Worm (Caenorhabditis elegans) whole organism, mixed stage, embryonic: ENCODE measurements around the gene srg-17.

ENCODE experiments used
- ceh-83 ChIP-seq: fragments of 200-800 bp; sonication (Bioruptor generic); optimal IDR thresholded peaks from 2 replicates; lab custom pipeline; 2018; ENCODE audit warnings: mild to moderate bottlenecking, missing genetic modification characterization, missing compliant biosample characterization
- snpc-4 ChIP-seq: fragments of 150-350 bp; optimal IDR thresholded peaks from 2 replicates; lab custom pipeline; 2014; ENCODE audit warnings: missing biosample characterization, missing genetic modification characterization
- sptf-1 ChIP-seq: sonication (generic microtip); optimal IDR thresholded peaks from 2 replicates; lab custom pipeline; 2017; ENCODE audit warnings: mild to moderate bottlenecking, missing genetic modification characterization, moderate library complexity, missing compliant biosample characterization
- tbx-8 ChIP-seq: fragments of 200-800 bp; sonication (Bioruptor generic); optimal IDR thresholded peaks from 2 replicates; lab custom pipeline; 2018; ENCODE audit warnings: mild to moderate bottlenecking, missing genetic modification characterization, moderate library complexity, missing compliant biosample characterization

DNA sequence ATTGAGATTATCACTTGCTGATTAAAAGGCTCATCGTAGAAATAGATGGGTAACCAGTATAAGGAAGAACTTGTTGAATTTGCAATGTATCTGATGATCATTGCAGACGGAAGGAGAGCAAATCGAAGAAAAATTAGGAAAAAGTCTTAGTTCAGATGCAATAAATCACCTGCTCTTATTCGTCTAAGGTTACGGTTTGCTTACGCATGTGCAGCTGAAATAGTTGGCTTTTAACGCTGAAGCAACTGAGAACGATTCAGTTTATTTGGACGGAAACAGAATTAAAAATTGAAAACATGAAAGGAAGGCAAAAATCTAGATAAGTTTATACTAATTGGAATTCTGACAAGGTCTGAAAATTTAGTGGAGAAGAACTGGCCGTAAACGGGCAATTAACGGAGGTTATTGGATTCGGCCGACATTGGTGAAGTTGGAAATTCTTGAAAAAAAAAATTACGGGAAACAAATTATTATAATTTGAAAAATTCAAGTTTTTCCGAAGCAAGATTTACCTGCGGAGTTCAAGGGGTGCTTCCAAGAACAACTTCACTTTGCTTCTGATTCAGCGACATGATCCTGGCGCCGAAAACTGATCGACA, 20.7 kb upstream of the srg-17 start, which contains the start of the genes sre-35 and sre-33:
- TF ChIP-seq tbx-8, result no peak
- TF ChIP-seq ceh-83 (GFP tag; lab: Kevin White, UChicago), result no peak
- no peak for TF ChIP-seq snpc-4 (tag; lab: Kevin White, UChicago)
- no peak for TF ChIP-seq sptf-1
